Worm (Caenorhabditis elegans) whole organism, late embryonic: ENCODE data around the gene T25B6.5.

Experiments
- C08G9.2 ChIP-seq: sonication (generic microtip); optimal IDR thresholded peaks from 2 replicates; lab custom pipeline; 2016; ENCODE audit warnings: mild to moderate bottlenecking, missing genetic modification characterization, moderate library complexity, missing compliant biosample characterization
- K02D7.2 ChIP-seq: sonication (generic microtip); optimal IDR thresholded peaks from 2 replicates; lab custom pipeline; 2017; ENCODE audit warnings: mild to moderate bottlenecking, missing genetic modification characterization, missing compliant biosample characterization
- K09A11.1 ChIP-seq: sonication (generic microtip); optimal IDR thresholded peaks from 2 replicates; lab custom pipeline; 2017; ENCODE audit warnings: antibody characterized with exemption, mild to moderate bottlenecking, missing genetic modification characterization, missing compliant biosample characterization; ENCODE audit not compliant: insufficient read depth
- T23F11.4 ChIP-seq: fragments of 200-800 bp; sonication (Bioruptor generic); optimal IDR thresholded peaks from 2 replicates; lab custom pipeline; 2018; ENCODE audit warnings: mild to moderate bottlenecking, missing genetic modification characterization, missing compliant biosample characterization
- Y22D7AL.16 ChIP-seq: sonication (generic microtip); optimal IDR thresholded peaks from 2 replicates; lab custom pipeline; 2016; ENCODE audit warnings: missing genetic modification characterization, missing compliant biosample characterization
- ahr-1 ChIP-seq: sonication (generic microtip); optimal IDR thresholded peaks from 2 replicates; lab custom pipeline; 2016; ENCODE audit warnings: missing genetic modification characterization, missing compliant biosample characterization
- ceh-14 ChIP-seq: sonication (generic microtip); optimal IDR thresholded peaks from 2 replicates; lab custom pipeline; 2016; ENCODE audit warnings: missing genotype, missing genetic modification characterization, missing compliant biosample characterization
- ceh-18 ChIP-seq: sonication (generic microtip); optimal IDR thresholded peaks from 2 replicates; lab custom pipeline; 2016; ENCODE audit warnings: missing genetic modification characterization, missing compliant biosample characterization
- ceh-19 ChIP-seq: fragments of 200-800 bp; sonication (Bioruptor generic); optimal IDR thresholded peaks from 2 replicates; lab custom pipeline; 2018; ENCODE audit warnings: mild to moderate bottlenecking, missing genetic modification characterization, missing compliant biosample characterization
- ceh-2 ChIP-seq: sonication (generic microtip); optimal IDR thresholded peaks from 2 replicates; lab custom pipeline; 2016; ENCODE audit warnings: missing genotype, missing genetic modification characterization, missing compliant biosample characterization
- ceh-30 ChIP-seq: fragments of 150-350 bp; optimal IDR thresholded peaks from 2 replicates; lab custom pipeline; 2014; ENCODE audit warnings: missing biosample characterization, missing genetic modification characterization
- ceh-31 ChIP-seq: sonication (generic microtip); optimal IDR thresholded peaks from 2 replicates; lab custom pipeline; 2016; ENCODE audit warnings: missing genetic modification characterization, missing compliant biosample characterization
- ceh-45 ChIP-seq: fragments of 200-800 bp; sonication (Bioruptor generic); IDR thresholded peaks from 2 replicates; pipeline ENCODE4 v1.3.6; 2022; ENCODE audit warnings: missing genetic modification reagents, missing genetic modification characterization, missing compliant biosample characterization
- ceh-6 ChIP-seq: fragments of 200-800 bp; sonication (Bioruptor generic); optimal IDR thresholded peaks from 2 replicates; lab custom pipeline; 2018; ENCODE audit warnings: mild to moderate bottlenecking, missing genetic modification characterization, missing compliant biosample characterization
- che-1 ChIP-seq: sonication (generic microtip); optimal IDR thresholded peaks from 2 replicates; lab custom pipeline; 2016; ENCODE audit warnings: mild to moderate bottlenecking, missing genetic modification characterization, missing compliant biosample characterization
- dve-1 ChIP-seq: sonication (generic microtip); optimal IDR thresholded peaks from 2 replicates; lab custom pipeline; 2017; ENCODE audit warnings: antibody characterized with exemption, mild to moderate bottlenecking, missing genetic modification characterization, missing compliant biosample characterization
- elt-2 ChIP-seq: sonication (generic microtip); optimal IDR thresholded peaks from 2 replicates; lab custom pipeline; 2016; ENCODE audit warnings: missing genetic modification reagents, missing genetic modification characterization, missing compliant biosample characterization
- eyg-1 ChIP-seq: sonication (generic microtip); optimal IDR thresholded peaks from 2 replicates; lab custom pipeline; 2016; ENCODE audit warnings: missing genotype, missing genetic modification characterization, missing compliant biosample characterization
- fax-1 ChIP-seq: sonication (generic microtip); optimal IDR thresholded peaks from 2 replicates; lab custom pipeline; 2016; ENCODE audit warnings: missing genotype, missing genetic modification characterization, missing compliant biosample characterization
- fkh-10 ChIP-seq: fragments of 150-350 bp; optimal IDR thresholded peaks from 2 replicates; lab custom pipeline; 2014; ENCODE audit warnings: missing biosample characterization, missing genetic modification reagents, missing genetic modification characterization
- gmeb-2 ChIP-seq: sonication (generic microtip); optimal IDR thresholded peaks from 2 replicates; lab custom pipeline; 2016; ENCODE audit warnings: missing genetic modification characterization, inconsistent platforms, missing compliant biosample characterization
- hlh-6 ChIP-seq: sonication (generic microtip); optimal IDR thresholded peaks from 2 replicates; lab custom pipeline; 2016; ENCODE audit warnings: missing genotype, missing genetic modification characterization, missing compliant biosample characterization
- hlh-8 ChIP-seq: sonication (generic microtip); optimal IDR thresholded peaks from 2 replicates; lab custom pipeline; 2016; ENCODE audit warnings: missing genotype, missing genetic modification characterization, missing compliant biosample characterization
- lim-6 ChIP-seq: sonication (generic microtip); optimal IDR thresholded peaks from 2 replicates; lab custom pipeline; 2016; ENCODE audit warnings: missing genetic modification characterization, missing compliant biosample characterization
- madf-2 ChIP-seq: sonication (generic microtip); optimal IDR thresholded peaks from 2 replicates; lab custom pipeline; 2017; ENCODE audit warnings: missing genetic modification characterization, missing compliant biosample characterization
- mec-3 ChIP-seq: sonication (generic microtip); optimal IDR thresholded peaks from 2 replicates; lab custom pipeline; 2016; ENCODE audit warnings: borderline replicate concordance, missing genetic modification characterization, missing compliant biosample characterization
- nhr-11 ChIP-seq: fragments of 150-350 bp; optimal IDR thresholded peaks from 2 replicates; lab custom pipeline; 2014; ENCODE audit warnings: missing biosample characterization, missing genetic modification characterization
- nhr-232 ChIP-seq: sonication (generic microtip); optimal IDR thresholded peaks from 2 replicates; lab custom pipeline; 2016; ENCODE audit warnings: missing genetic modification characterization, missing compliant biosample characterization
- pag-3 ChIP-seq: sonication (generic microtip); optimal IDR thresholded peaks from 2 replicates; lab custom pipeline; 2016; ENCODE audit warnings: missing compliant biosample characterization, missing genetic modification characterization, borderline replicate concordance
- pat-9 ChIP-seq: fragments of 200-800 bp; sonication (Bioruptor generic); optimal IDR thresholded peaks from 2 replicates; lab custom pipeline; 2018; ENCODE audit warnings: mild to moderate bottlenecking, missing genetic modification characterization, moderate library complexity, missing compliant biosample characterization
- pax-1 ChIP-seq: fragments of 150-350 bp; optimal IDR thresholded peaks from 2 replicates; lab custom pipeline; 2014; ENCODE audit warnings: missing biosample characterization, missing genetic modification characterization
- pros-1 ChIP-seq: fragments of 150-350 bp; optimal IDR thresholded peaks from 2 replicates; lab custom pipeline; 2014; ENCODE audit warnings: missing biosample characterization, missing genetic modification reagents, missing genetic modification characterization
- sox-2 ChIP-seq: fragments of 200-800 bp; sonication (Bioruptor generic); IDR thresholded peaks from 2 replicates; pipeline ENCODE4 v1.3.6; 2022; ENCODE audit warnings: missing genetic modification reagents, missing genetic modification characterization, missing compliant biosample characterization
- syd-9 ChIP-seq: sonication (generic microtip); optimal IDR thresholded peaks from 2 replicates; lab custom pipeline; 2016; ENCODE audit warnings: mild to moderate bottlenecking, missing genetic modification characterization, moderate library complexity, missing compliant biosample characterization
- tbx-2 ChIP-seq: sonication (generic microtip); optimal IDR thresholded peaks from 2 replicates; lab custom pipeline; 2016; ENCODE audit warnings: missing genetic modification characterization, missing compliant biosample characterization
- tbx-7 ChIP-seq: sonication (generic microtip); optimal IDR thresholded peaks from 2 replicates; lab custom pipeline; 2016; ENCODE audit warnings: missing genotype, missing genetic modification characterization, missing compliant biosample characterization
- unc-42 ChIP-seq: sonication (generic microtip); optimal IDR thresholded peaks from 2 replicates; lab custom pipeline; 2016; ENCODE audit warnings: missing genotype, missing genetic modification characterization, missing compliant biosample characterization
- unc-55 ChIP-seq: sonication (generic microtip); optimal IDR thresholded peaks from 2 replicates; lab custom pipeline; 2017; ENCODE audit warnings: missing biosample characterization, missing genetic modification reagents, missing genetic modification characterization
- zip-5 ChIP-seq: sonication (generic microtip); optimal IDR thresholded peaks from 2 replicates; lab custom pipeline; 2016; ENCODE audit warnings: missing genetic modification characterization, missing compliant biosample characterization
- ztf-16 ChIP-seq: sonication (generic microtip); optimal IDR thresholded peaks from 2 replicates; lab custom pipeline; 2017; ENCODE audit warnings: missing genetic modification characterization, missing compliant biosample characterization

The T25B6.5 gene

DNA sequence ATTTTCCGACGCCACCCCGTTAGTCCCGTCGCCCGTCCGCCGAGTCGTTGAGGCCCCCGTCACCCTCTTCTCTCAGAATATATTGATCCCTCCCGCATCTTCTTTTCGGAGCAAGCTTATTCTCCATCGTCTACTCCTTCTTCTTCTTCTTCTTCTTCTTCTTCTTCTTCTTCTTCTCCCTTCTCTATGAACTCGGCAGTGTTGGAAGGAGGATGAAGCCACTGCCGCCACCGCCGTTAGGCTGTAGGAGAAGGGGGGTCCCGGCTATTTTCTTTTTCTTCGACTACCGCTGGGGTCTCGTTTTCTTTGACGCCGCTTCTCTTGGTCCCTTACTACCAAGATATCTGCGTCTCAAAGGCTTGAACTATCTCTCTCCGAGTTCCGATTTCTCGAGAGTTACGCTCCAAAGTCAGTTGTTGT, 26.0 kb downstream of the T25B6.5 start (continued):
- TF ChIP-seq syd-9 (peak; percentile 45), pax-1 (no peak), pat-9 (tag; lab: Kevin White, UChicago) (no peak), pag-3 (tag; lab: Kevin White, UChicago) (no peak), ztf-16 (tag; lab: Kevin White, UChicago) (no peak), hlh-6 (tag; lab: Kevin White, UChicago) (no peak), ceh-14 (tag; lab: Kevin White, UChicago) (peak; percentile 31), eyg-1 (tag; lab: Kevin White, UChicago) (no peak), dve-1 (tag; lab: Kevin White, UChicago) (no peak), nhr-11 (tag; lab: Kevin White, UChicago) (no peak), nhr-232 (tag; lab: Kevin White, UChicago) (no peak), sox-2 (GFP tag; lab: Robert Waterston, UW) (no peak), zip-5 (tag; lab: Kevin White, UChicago) (no peak), mec-3 (tag; lab: Kevin White, UChicago) (no peak), K09A11.1 (tag; lab: Kevin White, UChicago) (no peak), tbx-7 (tag; lab: Kevin White, UChicago) (no peak), unc-55 (GFP tag; lab: Kevin White, UChicago) (peak; percentile 11), T23F11.4 (GFP tag; lab: Kevin White, UChicago) (no peak), hlh-8 (tag; lab: Kevin White, UChicago) (no peak), ceh-18 (tag; lab: Kevin White, UChicago) (peak; percentile 88), lim-6 (tag; lab: Kevin White, UChicago) (no peak), C08G9.2 (tag; lab: Kevin White, UChicago) (no peak), elt-2 (no peak), fkh-10 (GFP tag; lab: Kevin White, UChicago) (no peak), pros-1 (tag; lab: Kevin White, UChicago) (no peak), ceh-6 (GFP tag; lab: Kevin White, UChicago) (no peak), ceh-2 (tag; lab: Kevin White, UChicago) (no peak), Y22D7AL.16 (peak; percentile 8), che-1 (peak; percentile 13), ceh-30 (tag; lab: Kevin White, UChicago) (no peak), unc-42 (peak; percentile 56), ceh-31 (tag; lab: Kevin White, UChicago) (peak; percentile 79), ceh-45 (GFP tag; lab: Robert Waterston, UW) (0 out of 2 replicates have a peak, but pooled peaks have one; percentile 38), ahr-1 (tag; lab: Kevin White, UChicago) (no peak), fax-1 (tag; lab: Kevin White, UChicago) (no peak)

DNA sequence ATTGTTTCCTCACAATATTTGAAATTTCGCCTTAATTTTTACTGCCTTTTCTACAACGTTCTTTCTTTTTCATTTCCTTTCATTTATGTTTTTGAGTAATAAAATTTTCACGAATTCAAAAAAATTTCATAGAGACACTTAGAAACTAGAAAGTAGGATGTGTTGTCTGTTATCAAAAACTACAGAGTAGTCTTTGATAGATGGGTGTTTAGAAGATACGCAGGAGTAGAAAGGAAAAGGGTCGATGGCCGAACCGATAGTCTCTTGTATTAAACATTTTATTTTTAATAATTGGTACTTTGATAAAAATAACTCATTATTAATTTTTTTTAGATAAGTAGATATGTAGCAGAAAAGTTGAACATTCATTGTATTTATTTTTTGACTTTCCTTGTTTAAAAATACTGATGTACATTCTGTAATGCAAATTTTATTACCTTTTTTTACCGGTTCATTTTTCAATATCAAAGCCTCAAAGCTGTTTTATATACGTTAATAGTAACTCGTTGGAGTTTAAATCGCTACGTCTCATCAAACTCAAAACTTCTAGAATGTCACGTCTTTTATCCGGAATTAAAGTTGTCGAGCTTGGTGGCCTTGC, 29.6 kb downstream of the T25B6.5 start, which contains the start of gene C24A3.4:
TSS of gene C24A3.4 (plus strand) at position 551 of the 601 bp plus-strand sequence.
- no peak for TF ChIP-seq ceh-19 (GFP tag; lab: Kevin White, UChicago)
- peak; percentile 14 for TF ChIP-seq elt-2
- TF ChIP-seq madf-2, result no peak
- no peak for TF ChIP-seq tbx-2 (tag; lab: Kevin White, UChicago)

DNA sequence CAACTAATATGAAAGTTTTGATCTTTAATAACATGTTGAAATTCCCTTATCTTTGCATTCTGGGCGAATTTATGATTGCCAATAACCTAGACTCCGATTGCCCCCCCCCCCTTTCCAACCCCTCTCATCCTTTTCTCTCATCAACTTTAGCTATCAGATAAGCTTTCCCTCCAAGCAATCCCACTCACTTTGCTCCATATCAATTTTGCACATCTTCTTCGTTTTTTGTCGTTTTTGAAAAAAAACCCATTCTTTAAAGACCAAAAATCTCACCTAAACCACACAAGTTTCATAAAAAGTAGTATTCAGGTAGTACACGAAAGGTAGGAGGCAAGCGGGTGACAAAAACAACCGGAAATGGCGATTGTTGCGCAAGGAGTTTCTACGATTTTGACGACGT, 33.7 kb downstream of the T25B6.5 start, which contains the start of gene twk-18:
TSS of gene twk-18 (plus strand) at position 301 of the 400 bp plus-strand sequence.
- TF ChIP-seq gmeb-2 (tag; lab: Kevin White, UChicago), result no peak
- TF ChIP-seq ceh-2 (tag; lab: Kevin White, UChicago), result no peak
- TF ChIP-seq K02D7.2, result no peak
- no peak for TF ChIP-seq pros-1 (tag; lab: Kevin White, UChicago)
